Worm (Caenorhabditis elegans) whole organism, early embryonic: ENCODE measurements around the gene fbxa-134.

Experiments used
- B0310.2 ChIP-seq: sonication (generic microtip); optimal IDR thresholded peaks from 2 replicates; lab custom pipeline; 2016; ENCODE audit warnings: mild to moderate bottlenecking, missing genetic modification characterization, missing compliant biosample characterization
- F13C5.2 ChIP-seq: sonication (generic microtip); optimal IDR thresholded peaks from 2 replicates; lab custom pipeline; 2017; ENCODE audit warnings: mild to moderate bottlenecking, missing genetic modification characterization, inconsistent platforms, missing compliant biosample characterization
- aly-1 ChIP-seq: sonication (generic microtip); optimal IDR thresholded peaks from 2 replicates; lab custom pipeline; 2016; ENCODE audit warnings: missing genetic modification characterization, missing compliant biosample characterization
- ama-1 ChIP-seq: fragments of 150-350 bp; optimal IDR thresholded peaks from 2 replicates; lab custom pipeline; 2014
- ceh-13 ChIP-seq: fragments of 200-800 bp; sonication (Bioruptor generic); optimal IDR thresholded peaks from 2 replicates; lab custom pipeline; 2018; ENCODE audit warnings: mild to moderate bottlenecking, missing genetic modification characterization, missing compliant biosample characterization
- ceh-36 ChIP-seq: sonication (generic microtip); optimal IDR thresholded peaks from 2 replicates; lab custom pipeline; 2016; ENCODE audit warnings: missing genetic modification characterization, inconsistent platforms, missing compliant biosample characterization
- ets-7 ChIP-seq: sonication (generic microtip); optimal IDR thresholded peaks from 2 replicates; lab custom pipeline; 2016; ENCODE audit warnings: missing genotype, missing genetic modification characterization, missing compliant biosample characterization
- flt-1 ChIP-seq: fragments of 200-800 bp; sonication (Bioruptor generic); IDR thresholded peaks from 2 replicates; pipeline ENCODE4 v1.3.6; 2022; ENCODE audit warnings: missing genetic modification characterization, missing compliant biosample characterization
- hmbx-1 ChIP-seq: sonication (generic microtip); optimal IDR thresholded peaks from 2 replicates; lab custom pipeline; 2016; ENCODE audit warnings: mild to moderate bottlenecking, missing genetic modification characterization, missing compliant biosample characterization
- hmg-4 ChIP-seq: fragments of 200-800 bp; sonication (Bioruptor generic); optimal IDR thresholded peaks from 2 replicates; lab custom pipeline; 2018; ENCODE audit warnings: mild to moderate bottlenecking, missing genetic modification characterization, missing compliant biosample characterization
- hnd-1 ChIP-seq: sonication (generic microtip); optimal IDR thresholded peaks from 2 replicates; lab custom pipeline; 2016; ENCODE audit warnings: missing genetic modification characterization, missing compliant biosample characterization
- pes-1 ChIP-seq: fragments of 200-800 bp; sonication (Bioruptor generic); IDR thresholded peaks from 2 replicates; pipeline ENCODE4 v1.3.6; 2022; ENCODE audit warnings: missing genetic modification reagents, missing genetic modification characterization, missing compliant biosample characterization
- scrt-1 ChIP-seq: fragments of 200-800 bp; sonication (Bioruptor generic); IDR thresholded peaks from 2 replicates; pipeline ENCODE4 v1.3.6; 2022; ENCODE audit warnings: missing genetic modification characterization, missing compliant biosample characterization
- sea-1 ChIP-seq: fragments of 200-800 bp; sonication (Bioruptor generic); conservative IDR thresholded peaks from 2 replicates; pipeline ENCODE4 v1.3.6; 2022; ENCODE audit warnings: missing genetic modification characterization, missing compliant biosample characterization
- tbx-11 ChIP-seq: fragments of 200-800 bp; sonication (Bioruptor generic); IDR thresholded peaks from 2 replicates; pipeline ENCODE4 v1.3.6; 2022; ENCODE audit warnings: missing genetic modification characterization, missing compliant biosample characterization
- tbx-37 ChIP-seq: fragments of 200-800 bp; sonication (Bioruptor generic); conservative IDR thresholded peaks from 2 replicates; pipeline ENCODE4 v1.3.6; 2022; ENCODE audit warnings: missing genetic modification reagents, missing genetic modification characterization, missing compliant biosample characterization
- tra-4 ChIP-seq: sonication (generic microtip); optimal IDR thresholded peaks from 2 replicates; lab custom pipeline; 2017; ENCODE audit warnings: missing genetic modification characterization, missing compliant biosample characterization

Gene fbxa-134

DNA sequence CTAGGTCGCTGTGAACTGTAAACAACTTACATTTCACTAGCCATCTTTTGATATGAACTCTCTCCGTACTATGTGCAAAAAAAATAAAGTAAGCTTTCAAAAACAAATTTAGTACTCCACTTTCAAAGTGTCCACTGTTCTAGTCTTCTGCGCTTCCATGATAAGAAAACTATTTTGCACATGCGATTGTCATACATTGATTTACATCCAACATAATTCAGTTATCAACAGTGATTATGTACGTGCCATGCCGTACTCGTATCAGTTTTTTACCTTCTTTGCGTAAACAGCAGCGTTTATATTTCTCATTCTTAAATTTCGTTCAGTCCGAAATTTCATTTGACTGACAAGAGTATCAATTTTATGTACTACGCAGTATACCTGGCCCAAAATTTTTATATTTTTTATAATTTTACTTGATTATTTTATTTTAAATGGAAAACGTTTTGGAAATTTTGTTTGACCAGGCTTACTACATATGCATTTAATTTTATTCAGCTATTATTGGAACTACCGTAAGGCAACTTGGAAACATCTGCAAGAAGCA, at the start of gene fbxa-134, which contains the start of gene F47H4.2:
Gene fbxa-134 (minus strand): TSS at position 44 of the 547 bp plus-strand sequence.
Gene F47H4.2 (plus strand): TSS at position 497 of the 547 bp plus-strand sequence.
- no peak for TF ChIP-seq B0310.2

DNA sequence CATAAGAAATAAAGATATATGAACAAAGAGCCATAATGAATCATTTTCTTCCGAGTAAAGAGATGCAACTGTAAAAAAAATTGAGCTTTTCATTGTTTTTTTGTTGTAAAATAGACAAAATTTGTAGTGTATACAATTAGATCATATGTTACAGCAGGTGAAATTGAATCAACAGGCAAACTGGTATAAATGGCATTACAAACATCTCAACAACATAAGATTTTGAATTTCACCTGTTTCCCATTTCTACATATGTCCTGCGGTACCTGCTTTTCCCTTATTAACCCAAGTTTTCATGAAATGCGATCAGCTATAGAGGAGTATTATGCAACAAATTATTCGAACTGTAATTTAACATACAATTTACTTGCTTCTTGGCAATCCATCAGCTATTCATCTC, 42.7 kb upstream of the fbxa-134 start, which contains the start of gene srh-120:
Gene srh-120 (plus strand): TSS at position 301 of the 400 bp plus-strand sequence.
- TF ChIP-seq F13C5.2 (tag; lab: Kevin White, UChicago) (no peak), ceh-13 (GFP tag; lab: Kevin White, UChicago) (no peak), aly-1 (tag; lab: Kevin White, UChicago) (no peak), ets-7 (no peak), tra-4 (tag; lab: Kevin White, UChicago) (no peak), hmg-4 (no peak), ama-1 (no peak), hmbx-1 (tag; lab: Kevin White, UChicago) (no peak), tbx-37 (GFP tag; lab: Robert Waterston, UW) (no peak), ceh-36 (tag; lab: Kevin White, UChicago) (no peak), tbx-11 (GFP tag; lab: Robert Waterston, UW) (no peak), flt-1 (GFP tag; lab: Robert Waterston, UW) (no peak), sea-1 (GFP tag; lab: Robert Waterston, UW) (no peak), scrt-1 (GFP tag; lab: Robert Waterston, UW) (no peak), B0310.2 (no peak), hnd-1 (tag; lab: Kevin White, UChicago) (no peak), pes-1 (GFP tag; lab: Robert Waterston, UW) (no peak)

DNA sequence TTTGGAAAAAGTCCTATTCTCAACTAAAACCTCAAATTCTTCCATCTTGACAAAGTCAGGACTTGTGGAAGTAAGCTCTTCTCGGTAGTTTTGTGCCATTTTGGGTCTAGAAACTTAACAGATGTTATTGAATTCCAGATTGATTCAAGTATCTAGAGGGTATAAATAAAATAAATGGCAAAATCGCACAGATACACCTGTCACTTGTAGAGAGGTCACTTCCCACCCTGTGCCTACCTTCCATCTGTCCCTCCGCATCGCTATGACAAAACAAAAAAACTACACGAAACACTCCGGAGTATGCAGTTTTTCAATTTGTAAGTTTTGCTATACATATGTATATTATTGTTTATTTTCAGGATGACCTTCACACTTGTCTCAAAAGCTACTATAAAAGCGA, 27.3 kb upstream of the fbxa-134 start, which contains the start of gene Y20C6A.4:
Gene Y20C6A.4 (plus strand): TSS at position 301 of the 400 bp plus-strand sequence.
- TF ChIP-seq pes-1 (GFP tag; lab: Robert Waterston, UW) = no peak

DNA sequence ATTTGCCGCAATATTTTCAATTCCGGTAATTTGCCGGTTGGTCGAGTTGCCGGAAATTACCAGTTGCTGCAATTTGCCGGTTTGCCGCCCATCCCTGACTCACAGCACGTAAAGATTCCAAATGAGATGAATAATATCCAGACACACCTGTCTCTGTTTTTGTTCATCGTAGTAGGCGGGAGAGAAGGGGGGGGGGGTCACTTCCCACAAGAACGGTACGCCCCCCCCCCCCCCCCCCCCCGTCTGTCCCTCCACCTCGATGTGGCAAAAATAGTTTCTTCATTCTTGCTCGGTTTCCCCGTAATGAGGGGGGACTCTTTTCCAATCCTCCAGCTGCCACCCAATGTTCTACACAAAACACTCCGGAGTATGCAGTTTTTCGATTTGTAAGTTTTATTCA, 24.5 kb upstream of the fbxa-134 start, which contains the start of gene fbxb-7:
Gene fbxb-7 (plus strand): TSS at position 267 of the 400 bp plus-strand sequence.
- TF ChIP-seq hnd-1 (tag; lab: Kevin White, UChicago) = no peak
- no peak for TF ChIP-seq B0310.2
- no peak for TF ChIP-seq ceh-13 (GFP tag; lab: Kevin White, UChicago)
- TF ChIP-seq tbx-11 (GFP tag; lab: Robert Waterston, UW) = no peak
- no peak for TF ChIP-seq hmbx-1 (tag; lab: Kevin White, UChicago)
- TF ChIP-seq flt-1 (GFP tag; lab: Robert Waterston, UW) = no peak
- TF ChIP-seq hmg-4 = no peak
- TF ChIP-seq pes-1 (GFP tag; lab: Robert Waterston, UW) = no peak
- no peak for TF ChIP-seq ets-7
- no peak for TF ChIP-seq aly-1 (tag; lab: Kevin White, UChicago)

DNA sequence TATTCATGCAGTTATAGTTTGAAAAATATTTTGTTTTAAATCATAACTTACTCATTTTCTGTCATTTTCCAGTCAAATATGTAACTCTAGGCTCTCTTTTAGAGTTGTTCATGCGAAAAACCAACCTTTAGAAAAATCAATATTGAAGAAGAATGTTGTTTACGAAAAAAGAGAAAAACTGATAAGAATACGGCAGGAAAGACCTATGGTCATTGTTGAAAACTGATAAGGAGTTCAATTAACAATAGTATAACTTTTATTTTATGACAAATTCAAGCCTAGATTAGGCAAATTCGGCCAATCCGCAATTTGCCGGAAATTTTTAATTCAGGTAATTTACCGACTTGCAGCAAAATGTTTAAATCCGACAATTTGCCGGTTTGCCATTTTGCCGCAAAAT, 24.0 kb upstream of the fbxa-134 start, which contains the start of gene Y20C6A.1:
Gene Y20C6A.1 (minus strand): TSS at position 107 of the 400 bp plus-strand sequence.
- TF ChIP-seq pes-1 (GFP tag; lab: Robert Waterston, UW) (no peak), hmbx-1 (tag; lab: Kevin White, UChicago) (no peak), ceh-13 (GFP tag; lab: Kevin White, UChicago) (no peak), ets-7 (no peak), tbx-11 (GFP tag; lab: Robert Waterston, UW) (no peak), tbx-37 (GFP tag; lab: Robert Waterston, UW) (no peak), aly-1 (tag; lab: Kevin White, UChicago) (no peak)

DNA sequence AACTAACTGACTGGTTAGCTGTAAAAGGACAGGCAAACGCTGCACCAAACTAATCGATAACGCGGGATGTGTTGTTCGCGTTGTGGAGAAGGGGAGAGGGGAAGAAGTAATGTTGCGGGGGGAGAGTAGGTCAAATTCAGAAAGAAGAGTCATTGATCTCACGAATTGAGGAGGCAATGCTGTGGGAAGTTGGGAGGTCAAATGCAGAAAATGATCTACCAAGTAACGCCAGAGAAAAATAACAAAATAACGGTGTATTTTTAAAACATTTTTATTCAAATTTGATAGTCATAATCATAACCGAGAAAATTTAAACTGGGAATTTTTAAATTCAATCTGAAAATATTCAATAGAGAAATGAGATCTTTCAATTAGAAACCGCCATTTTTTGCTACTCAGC, 2.6 kb downstream of the fbxa-134 start, which contains the start of gene lsy-27:
Gene lsy-27 (minus strand): TSS at position 101 of the 400 bp plus-strand sequence.
- TF ChIP-seq sea-1 (GFP tag; lab: Robert Waterston, UW) = no peak
- TF ChIP-seq pes-1 (GFP tag; lab: Robert Waterston, UW) = no peak
- TF ChIP-seq aly-1 (tag; lab: Kevin White, UChicago) = no peak
- TF ChIP-seq tbx-11 (GFP tag; lab: Robert Waterston, UW) = no peak

DNA sequence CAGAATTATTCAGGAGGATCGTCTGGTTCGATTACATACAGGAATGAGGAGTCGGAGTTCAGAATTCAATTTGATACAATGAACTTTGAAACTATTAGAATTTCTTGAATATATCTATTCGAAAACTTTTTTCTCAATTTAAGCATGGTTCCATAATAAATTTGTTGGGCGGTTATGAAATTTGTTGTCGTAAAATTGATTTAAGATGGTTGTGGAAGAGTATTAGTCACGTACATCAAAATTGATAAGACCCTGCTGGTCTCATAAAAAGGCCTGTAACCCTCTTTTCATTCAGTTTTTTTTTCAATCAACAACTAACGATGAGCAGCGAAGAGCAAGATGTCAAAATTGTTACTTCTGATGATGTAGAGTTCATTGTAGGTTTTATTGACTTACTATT, 5.1 kb downstream of the fbxa-134 start, which contains the start of gene skr-5:
Gene skr-5 (plus strand): TSS at position 301 of the 400 bp plus-strand sequence.
- TF ChIP-seq ceh-36 (tag; lab: Kevin White, UChicago) (no peak), tra-4 (tag; lab: Kevin White, UChicago) (no peak), scrt-1 (GFP tag; lab: Robert Waterston, UW) (no peak), ceh-13 (GFP tag; lab: Kevin White, UChicago) (no peak), hnd-1 (tag; lab: Kevin White, UChicago) (no peak), hmg-4 (no peak), tbx-37 (GFP tag; lab: Robert Waterston, UW) (no peak), tbx-11 (GFP tag; lab: Robert Waterston, UW) (no peak), sea-1 (GFP tag; lab: Robert Waterston, UW) (no peak), pes-1 (GFP tag; lab: Robert Waterston, UW) (no peak), flt-1 (GFP tag; lab: Robert Waterston, UW) (no peak), ets-7 (no peak), aly-1 (tag; lab: Kevin White, UChicago) (no peak), F13C5.2 (tag; lab: Kevin White, UChicago) (no peak), ama-1 (no peak), hmbx-1 (tag; lab: Kevin White, UChicago) (no peak), B0310.2 (no peak)

DNA sequence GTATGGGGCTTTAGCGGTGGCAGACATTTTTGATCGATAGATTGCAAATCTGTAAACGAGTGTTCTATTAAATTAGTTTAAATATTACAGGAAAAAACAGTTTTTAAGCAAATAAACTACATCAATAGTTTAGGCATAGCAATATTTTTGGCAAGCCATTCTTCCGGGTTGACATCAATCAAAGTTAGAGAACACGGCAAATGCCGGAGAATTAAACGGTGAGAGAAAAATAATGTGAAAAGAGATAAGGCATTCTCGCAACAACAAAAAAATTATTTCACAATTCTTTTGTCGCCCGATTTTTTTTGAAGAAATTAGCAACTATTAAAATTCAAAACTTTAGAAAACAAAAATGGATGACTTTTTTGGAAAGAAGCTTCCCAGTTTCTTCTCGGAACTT, 7.8 kb downstream of the fbxa-134 start, which contains the start of the genes fbxa-188 and fbxa-189:
Gene fbxa-188 (minus strand): TSS at position 51 of the 400 bp plus-strand sequence.
Gene fbxa-189 (plus strand): TSS at position 339 of the 400 bp plus-strand sequence.
- TF ChIP-seq B0310.2 (no peak), tbx-37 (GFP tag; lab: Robert Waterston, UW) (no peak), hnd-1 (tag; lab: Kevin White, UChicago) (no peak), sea-1 (GFP tag; lab: Robert Waterston, UW) (no peak), hmbx-1 (tag; lab: Kevin White, UChicago) (no peak), ceh-36 (tag; lab: Kevin White, UChicago) (no peak), tbx-11 (GFP tag; lab: Robert Waterston, UW) (no peak), ceh-13 (GFP tag; lab: Kevin White, UChicago) (no peak), aly-1 (tag; lab: Kevin White, UChicago) (no peak), ama-1 (no peak)
